Fruit fly (Drosophila melanogaster): ENCODE measurements around the gene REG.

- TF ChIP-seq bab1 (GFP tag; optimal IDR thresholded peaks at IDR 0.05) (no peak), CG5204 (GFP tag; optimal IDR thresholded peaks at IDR 0.05) (no peak), cnc (optimal IDR thresholded peaks at IDR 0.05) (no peak), CG12768 (GFP tag; optimal IDR thresholded peaks at IDR 0.05) (no peak), CG7045 (GFP tag; optimal IDR thresholded peaks at IDR 0.05) (no peak), CG11617 (GFP tag; optimal IDR thresholded peaks at IDR 0.05) (no peak), kay (GFP tag; ENCODE audit: borderline replicate concordance) (no peak), Clk (GFP tag; optimal IDR thresholded peaks at IDR 0.05) (no peak), toe (GFP tag; optimal IDR thresholded peaks at IDR 0.05) (no peak), CG14711 (tag; optimal IDR thresholded peaks at IDR 0.05) (no peak), CG7101 (tag; optimal IDR thresholded peaks at IDR 0.05) (no peak)
These were observed 16.1 kb downstream of the REG start for dm6 chrX:13228208-13228606.
